Fruit fly (Drosophila melanogaster) Kc167 (cell line): ENCODE data around the gene Cbl.

ENCODE experiments used
- Myc ChIP-seq: fragments of >200 bp; optimal IDR thresholded peaks from 2 replicates; lab custom pipeline; 2017; ENCODE audit warnings: missing external identifiers
- Sin3A ChIP-seq: fragments of >200 bp; optimal IDR thresholded peaks from 2 replicates; lab custom pipeline; 2018; ENCODE audit warnings: missing external identifiers
- h ChIP-seq: fragments of >200 bp; optimal IDR thresholded peaks from 3 replicates; lab custom pipeline; 2018; ENCODE audit warnings: missing external identifiers
- insv ChIP-seq: fragments of >200 bp; optimal IDR thresholded peaks from 3 replicates; lab custom pipeline; 2018; ENCODE audit warnings: missing external identifiers
- psq ChIP-seq: fragments of >200 bp; optimal IDR thresholded peaks from 2 replicates; lab custom pipeline; 2017; ENCODE audit warnings: missing external identifiers
- ttk ChIP-seq: sonication (Bioruptor generic); optimal IDR thresholded peaks from 2 replicates; lab custom pipeline; 2017; ENCODE audit warnings: missing external identifiers

The Cbl gene

dm6 chr3L:8445027-8445426 lies 20.3 kb downstream of the Cbl start:
- TF ChIP-seq h (lab: Kevin White, UChicago) (no peak), psq (lab: Kevin White, UChicago) (no peak), Sin3A (no peak), ttk (lab: Kevin White, UChicago) (no peak), Myc (no peak), insv (lab: Kevin White, UChicago) (no peak)

dm6 chr3L:8446050-8446781 lies 21.5 kb downstream of the Cbl start:
- TF ChIP-seq ttk (lab: Kevin White, UChicago) (no peak), insv (lab: Kevin White, UChicago) (no peak), Sin3A (no peak), h (lab: Kevin White, UChicago) (no peak), Myc (no peak), psq (lab: Kevin White, UChicago) (no peak)

- TF ChIP-seq Sin3A (no peak), insv (lab: Kevin White, UChicago) (no peak), psq (lab: Kevin White, UChicago) (no peak), h (lab: Kevin White, UChicago) (no peak), ttk (lab: Kevin White, UChicago) (no peak), Myc (no peak)
These were observed 23.2 kb downstream of the Cbl start for dm6 chr3L:8447795-8448516.

dm6 chr3L:8448517-8448889 lies 23.7 kb downstream of the Cbl start:
- TF ChIP-seq psq (lab: Kevin White, UChicago) (no peak), insv (lab: Kevin White, UChicago) (no peak), ttk (lab: Kevin White, UChicago) (no peak), Sin3A (no peak), Myc (no peak), h (lab: Kevin White, UChicago) (no peak)

- TF ChIP-seq h (lab: Kevin White, UChicago), result no peak
- TF ChIP-seq Myc, result no peak
- no peak for TF ChIP-seq ttk (lab: Kevin White, UChicago)
- TF ChIP-seq psq (lab: Kevin White, UChicago), result no peak
- no peak for TF ChIP-seq insv (lab: Kevin White, UChicago)
- no peak for TF ChIP-seq Sin3A
These were observed 24.5 kb downstream of the Cbl start, which contains the start of gene CG6983 for dm6 chr3L:8449202-8449799. CG6983 (minus strand) TSS chr3L:8449377.

dm6 chr3L:8449800-8450690 lies 25.3 kb downstream of the Cbl start, which contains the start of gene Gug:
Gug (plus strand) TSS chr3L:8449922.
- no peak for TF ChIP-seq ttk (lab: Kevin White, UChicago)
- no peak for TF ChIP-seq h (lab: Kevin White, UChicago)
- no peak for TF ChIP-seq Sin3A

- no peak for TF ChIP-seq Myc
- no peak for TF ChIP-seq psq (lab: Kevin White, UChicago)
- TF ChIP-seq ttk (lab: Kevin White, UChicago), result no peak
- TF ChIP-seq insv (lab: Kevin White, UChicago), result no peak
- no peak for TF ChIP-seq h (lab: Kevin White, UChicago)
- no peak for TF ChIP-seq Sin3A
These were observed 26.0 kb downstream of the Cbl start for dm6 chr3L:8450747-8451146.

dm6 chr3L:8451966-8452620 lies 27.3 kb downstream of the Cbl start:
- TF ChIP-seq insv (lab: Kevin White, UChicago) (no peak), ttk (lab: Kevin White, UChicago) (no peak), Myc (no peak), psq (lab: Kevin White, UChicago) (no peak), Sin3A (no peak), h (lab: Kevin White, UChicago) (no peak)

dm6 chr3L:8452986-8453385 lies 28.2 kb downstream of the Cbl start:
- no peak for TF ChIP-seq ttk (lab: Kevin White, UChicago)
- TF ChIP-seq Myc, result no peak
- no peak for TF ChIP-seq psq (lab: Kevin White, UChicago)
- TF ChIP-seq insv (lab: Kevin White, UChicago), result no peak
- no peak for TF ChIP-seq Sin3A
- TF ChIP-seq h (lab: Kevin White, UChicago), result no peak

- TF ChIP-seq Sin3A (no peak), psq (lab: Kevin White, UChicago) (no peak), ttk (lab: Kevin White, UChicago) (no peak), insv (lab: Kevin White, UChicago) (no peak), h (lab: Kevin White, UChicago) (no peak), Myc (no peak)
These were observed 28.9 kb downstream of the Cbl start for dm6 chr3L:8453443-8454360.
